Fruit fly (Drosophila melanogaster) whole organism, embryonic: ENCODE measurements around the gene CG13996.

Source experiments
- CG10209 ChIP-seq: fragments of 200-800 bp; sonication (Bioruptor generic); optimal IDR thresholded peaks from 3 replicates; lab custom pipeline; 2017; ENCODE audit warnings: missing biosample characterization, mild to moderate bottlenecking, missing genetic modification characterization, missing genetic modification reagents
- CG12659 ChIP-seq: fragments of 200-800 bp; sonication (Bioruptor generic); optimal IDR thresholded peaks from 3 replicates; lab custom pipeline; 2017; ENCODE audit warnings: mild to moderate bottlenecking, missing biosample characterization, missing genetic modification reagents, missing genetic modification characterization
- CG13424 ChIP-seq: fragments of 200-800 bp; sonication (Bioruptor generic); optimal IDR thresholded peaks from 2 replicates; lab custom pipeline; 2019; ENCODE audit warnings: missing biosample characterization, mild to moderate bottlenecking, missing genetic modification characterization, moderate library complexity
- CG14860 ChIP-seq: fragments of 200-800 bp; sonication (Bioruptor generic); IDR thresholded peaks from 3 replicates; pipeline ENCODE4 v1.3.6; 2022; ENCODE audit warnings: missing biosample characterization, missing genetic modification characterization; ENCODE audit not compliant: partially characterized antibody
- CG15601 ChIP-seq: fragments of 200-800 bp; sonication (Bioruptor generic); optimal IDR thresholded peaks from 3 replicates; lab custom pipeline; 2019; ENCODE audit warnings: missing biosample characterization, mild to moderate bottlenecking, missing genetic modification characterization, moderate library complexity
- CG1602 ChIP-seq: fragments of 200-800 bp; sonication (Bioruptor generic); optimal IDR thresholded peaks from 3 replicates; lab custom pipeline; 2016; ENCODE audit warnings: missing biosample characterization, missing genetic modification characterization
- CG31224 ChIP-seq: fragments of 200-800 bp; sonication (Bioruptor generic); IDR thresholded peaks from 2 replicates; pipeline ENCODE4 v1.3.6; 2022; ENCODE audit warnings: missing biosample characterization, missing genetic modification characterization
- CG31365 ChIP-seq: fragments of 200-800 bp; sonication (Bioruptor generic); optimal IDR thresholded peaks from 2 replicates; lab custom pipeline; 2018; ENCODE audit warnings: missing biosample characterization, mild to moderate bottlenecking, missing genetic modification characterization
- CG31388 ChIP-seq: fragments of 200-800 bp; sonication (Bioruptor generic); optimal IDR thresholded peaks from 2 replicates; lab custom pipeline; 2016; ENCODE audit warnings: missing biosample characterization, missing genetic modification characterization
- CG32767 ChIP-seq: fragments of 200-800 bp; sonication (Bioruptor generic); IDR thresholded peaks from 2 replicates; pipeline ENCODE4 v1.3.6; 2022; ENCODE audit warnings: missing biosample characterization, missing genetic modification characterization
- CG6175 ChIP-seq: fragments of 200-800 bp; sonication (Bioruptor generic); IDR thresholded peaks from 3 replicates; pipeline ENCODE4 v1.3.6; 2022; ENCODE audit warnings: missing biosample characterization, missing genetic modification characterization
- CG6254 ChIP-seq: fragments of 200-800 bp; sonication (Bioruptor generic); optimal IDR thresholded peaks from 3 replicates; lab custom pipeline; 2017; ENCODE audit warnings: mild to moderate bottlenecking, missing biosample characterization, missing genetic modification reagents, missing genetic modification characterization
- CG6272 ChIP-seq: fragments of 200-800 bp; sonication (Bioruptor generic); IDR thresholded peaks from 2 replicates; pipeline ENCODE4 v1.3.6; 2022; ENCODE audit warnings: missing biosample characterization, missing genetic modification characterization
- CG7786 ChIP-seq: fragments of 200-800 bp; sonication (Bioruptor generic); optimal IDR thresholded peaks from 2 replicates; lab custom pipeline; 2016; ENCODE audit warnings: missing biosample characterization, missing genetic modification characterization
- CG7987 ChIP-seq: fragments of 200-800 bp; sonication (Bioruptor generic); optimal IDR thresholded peaks from 2 replicates; lab custom pipeline; 2018; ENCODE audit warnings: missing biosample characterization, mild to moderate bottlenecking, missing genetic modification characterization, moderate library complexity
- CG8359 ChIP-seq: fragments of 200-800 bp; sonication (Bioruptor generic); optimal IDR thresholded peaks from 2 replicates; lab custom pipeline; 2017; ENCODE audit warnings: missing biosample characterization, mild to moderate bottlenecking, missing genetic modification characterization, borderline replicate concordance
- CG8388 ChIP-seq: fragments of 200-800 bp; sonication (Bioruptor generic); optimal IDR thresholded peaks from 2 replicates; lab custom pipeline; 2019; ENCODE audit warnings: missing biosample characterization, mild to moderate bottlenecking, missing genetic modification characterization, moderate library complexity
- CG9797 ChIP-seq: fragments of 200-800 bp; sonication (Bioruptor generic); optimal IDR thresholded peaks from 3 replicates; lab custom pipeline; 2018; ENCODE audit warnings: missing biosample characterization, mild to moderate bottlenecking, missing genetic modification characterization
- CrebB ChIP-seq: fragments of 200-800 bp; sonication (Bioruptor generic); optimal IDR thresholded peaks from 3 replicates; lab custom pipeline; 2018; ENCODE audit warnings: missing biosample characterization, mild to moderate bottlenecking, missing genetic modification characterization
- Dref ChIP-seq: fragments of 200-800 bp; sonication (Bioruptor generic); IDR thresholded peaks from 2 replicates; pipeline ENCODE4 v1.3.6; 2022; ENCODE audit warnings: missing biosample characterization, missing genetic modification characterization
- Ets65A ChIP-seq: fragments of 200-800 bp; sonication (Bioruptor generic); peaks from one replicate; lab custom pipeline; 2016; ENCODE audit warnings: missing biosample characterization, missing genetic modification characterization
- Fer2 ChIP-seq: fragments of 200-800 bp; sonication (Bioruptor generic); optimal IDR thresholded peaks from 2 replicates; lab custom pipeline; 2018; ENCODE audit warnings: missing biosample characterization, mild to moderate bottlenecking, missing genetic modification characterization, moderate library complexity
- GATAe ChIP-seq: fragments of 200-800 bp; sonication (Bioruptor generic); conservative IDR thresholded peaks from 2 replicates; pipeline ENCODE4 v1.3.6; 2022; ENCODE audit warnings: missing biosample characterization, missing genetic modification characterization
- HHEX ChIP-seq: fragments of 200-800 bp; sonication (Bioruptor generic); optimal IDR thresholded peaks from 3 replicates; lab custom pipeline; 2017; ENCODE audit warnings: missing biosample characterization, mild to moderate bottlenecking, missing genetic modification characterization, missing genetic modification reagents
- HLH54F ChIP-seq: fragments of 200-800 bp; sonication (Bioruptor generic); optimal IDR thresholded peaks from 3 replicates; lab custom pipeline; 2016; ENCODE audit warnings: missing biosample characterization, missing genetic modification characterization
- Med ChIP-seq: fragments of 200-800 bp; sonication (Bioruptor generic); peaks from one replicate; lab custom pipeline; 2016; ENCODE audit warnings: missing biosample characterization, missing genetic modification characterization, mild to moderate bottlenecking, inconsistent platforms, moderate library complexity
- Meics ChIP-seq: fragments of 200-800 bp; sonication (Bioruptor generic); optimal IDR thresholded peaks from 2 replicates; lab custom pipeline; 2017; ENCODE audit warnings: missing biosample characterization, mild to moderate bottlenecking, missing genetic modification characterization
- Nf-YB ChIP-seq: fragments of 200-800 bp; sonication (Bioruptor generic); optimal IDR thresholded peaks from 3 replicates; lab custom pipeline; 2019; ENCODE audit warnings: missing biosample characterization, mild to moderate bottlenecking, missing genetic modification characterization, moderate library complexity
- Oaz ChIP-seq: fragments of 200-800 bp; sonication (Bioruptor generic); IDR thresholded peaks from 2 replicates; pipeline ENCODE4 v1.3.6; 2022; ENCODE audit warnings: missing biosample characterization, missing genetic modification characterization
- Usf ChIP-seq: fragments of 200-800 bp; sonication (Bioruptor generic); optimal IDR thresholded peaks from 2 replicates; lab custom pipeline; 2017; ENCODE audit warnings: missing genotype, missing biosample characterization, missing genetic modification characterization
- YL-1 ChIP-seq: fragments of 200-800 bp; sonication (Bioruptor generic); optimal IDR thresholded peaks from 3 replicates; lab custom pipeline; 2017; ENCODE audit warnings: missing biosample characterization, mild to moderate bottlenecking, missing genetic modification characterization
- ac ChIP-seq: fragments of 200-800 bp; sonication (Bioruptor generic); optimal IDR thresholded peaks from 3 replicates; lab custom pipeline; 2017; ENCODE audit warnings: missing biosample characterization, mild to moderate bottlenecking, missing genetic modification characterization
- aop ChIP-seq: fragments of 200-800 bp; sonication (Bioruptor generic); IDR thresholded peaks from 2 replicates; pipeline ENCODE4 v1.3.6; 2022; ENCODE audit warnings: missing biosample characterization, missing genetic modification characterization
- ap ChIP-seq: fragments of 200-800 bp; sonication (Bioruptor generic); IDR thresholded peaks from 2 replicates; pipeline ENCODE4 v1.3.6; 2022; ENCODE audit warnings: missing biosample characterization, missing genetic modification characterization
- bcd ChIP-seq: fragments of 200-800 bp; sonication (Bioruptor generic); optimal IDR thresholded peaks from 2 replicates; lab custom pipeline; 2017; ENCODE audit warnings: missing biosample characterization, mild to moderate bottlenecking, missing genetic modification characterization
- bigmax ChIP-seq: fragments of 200-800 bp; sonication (Bioruptor generic); optimal IDR thresholded peaks from 2 replicates; lab custom pipeline; 2018; ENCODE audit warnings: missing biosample characterization, mild to moderate bottlenecking, missing genetic modification characterization
- br ChIP-seq: fragments of >200 bp; optimal IDR thresholded peaks from 2 replicates; lab custom pipeline; 2017
- cas ChIP-seq: fragments of 200-800 bp; sonication (Bioruptor generic); IDR thresholded peaks from 2 replicates; pipeline ENCODE4 v1.3.6; 2022; ENCODE audit warnings: missing biosample characterization, missing genetic modification characterization
- corto ChIP-seq: fragments of 200-800 bp; sonication (Bioruptor generic); optimal IDR thresholded peaks from 2 replicates; lab custom pipeline; 2016; ENCODE audit warnings: missing biosample characterization, mild to moderate bottlenecking, missing genetic modification characterization, moderate library complexity
- dysf ChIP-seq: fragments of 200-800 bp; sonication (Bioruptor generic); IDR thresholded peaks from 3 replicates; pipeline ENCODE4 v1.3.6; 2022; ENCODE audit warnings: missing biosample characterization, missing genetic modification characterization
- eve ChIP-seq, 2 experiments: fragments of >200 bp; optimal IDR thresholded peaks; 2 replicates each; lab custom pipeline; 2017; ENCODE audit warnings: missing biosample characterization in 2 of 2, missing genetic modification characterization in 2 of 2
- ken ChIP-seq: fragments of 200-800 bp; sonication (Bioruptor generic); IDR thresholded peaks from 3 replicates; pipeline ENCODE4 v1.3.6; 2022; ENCODE audit warnings: missing biosample characterization, missing genetic modification characterization
- lmd ChIP-seq: fragments of 200-800 bp; sonication (Bioruptor generic); IDR thresholded peaks from 2 replicates; pipeline ENCODE4 v1.3.6; 2022; ENCODE audit warnings: missing biosample characterization, missing genetic modification characterization
- odd ChIP-seq: fragments of 200-800 bp; sonication (Bioruptor generic); optimal IDR thresholded peaks from 2 replicates; lab custom pipeline; 2017; ENCODE audit warnings: missing biosample characterization, mild to moderate bottlenecking, missing genetic modification characterization
- p53 ChIP-seq: fragments of 200-800 bp; sonication (Bioruptor generic); optimal IDR thresholded peaks from 2 replicates; lab custom pipeline; 2016; ENCODE audit warnings: missing biosample characterization, missing genetic modification characterization
- peb ChIP-seq: fragments of 200-800 bp; sonication (Bioruptor generic); IDR thresholded peaks from 2 replicates; pipeline ENCODE4 v1.3.6; 2022; ENCODE audit warnings: missing biosample characterization, missing genetic modification characterization
- ranshi ChIP-seq: fragments of 200-800 bp; sonication (Bioruptor generic); IDR thresholded peaks from 2 replicates; pipeline ENCODE4 v1.3.6; 2022; ENCODE audit warnings: missing biosample characterization, missing genetic modification characterization
- rib ChIP-seq: fragments of 200-800 bp; sonication (Bioruptor generic); IDR thresholded peaks from 2 replicates; pipeline ENCODE4 v1.3.6; 2022; ENCODE audit warnings: missing biosample characterization, missing genetic modification characterization
- sens ChIP-seq: fragments of 200-800 bp; sonication (Bioruptor generic); peaks from one replicate; lab custom pipeline; 2016; ENCODE audit warnings: missing biosample characterization, missing genetic modification characterization
- sob ChIP-seq: fragments of 200-800 bp; sonication (Bioruptor generic); IDR thresholded peaks from 2 replicates; pipeline ENCODE4 v1.3.6; 2022; ENCODE audit warnings: missing biosample characterization, missing genetic modification characterization
- tx ChIP-seq: fragments of 200-800 bp; sonication (Bioruptor generic); optimal IDR thresholded peaks from 2 replicates; lab custom pipeline; 2016; ENCODE audit warnings: missing biosample characterization, missing genetic modification characterization
- zfh2 ChIP-seq: fragments of 200-800 bp; sonication (Bioruptor generic); optimal IDR thresholded peaks from 2 replicates; lab custom pipeline; 2016; ENCODE audit warnings: missing biosample characterization, missing genetic modification characterization

The CG13996 gene

DNA sequence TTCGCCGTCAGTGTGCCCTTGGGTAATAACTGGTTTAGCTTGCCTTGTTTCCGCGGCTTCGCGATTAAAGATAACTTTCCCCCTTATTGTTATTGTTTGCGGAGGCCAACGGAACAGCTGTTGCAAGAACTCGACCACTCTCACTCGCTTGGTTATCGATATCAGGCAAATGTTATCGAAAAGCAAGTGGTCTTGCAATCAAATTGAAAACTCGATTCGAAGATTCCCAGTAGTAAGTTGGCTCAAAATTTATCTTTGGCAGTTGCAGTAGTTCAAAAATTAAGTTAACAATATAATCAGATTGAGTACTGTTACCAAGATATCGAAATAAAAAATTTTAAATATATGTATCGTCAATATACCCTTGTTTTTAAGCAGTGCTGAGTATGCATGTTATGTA lies 45.2 kb downstream of the CG13996 start, which contains the start of the genes Fbw5 and CG9147 (continued):
- TF ChIP-seq HHEX, result peak; percentile 99
- TF ChIP-seq CG14860 (GFP tag; lab: Robert Waterston, UW), result peak; percentile 67
- peak; percentile 100 for TF ChIP-seq CrebB (tag; lab: Kevin White, UChicago)
- peak; percentile 81 for TF ChIP-seq bigmax (GFP tag; lab: Kevin White, UChicago)
- peak; percentile 100 for TF ChIP-seq tx (GFP tag; lab: Kevin White, UChicago)
- peak; percentile 100 for TF ChIP-seq CG13424 (tag; lab: Kevin White, UChicago)
- peak; percentile 100 for TF ChIP-seq sens (GFP tag; lab: Kevin White, UChicago)
- TF ChIP-seq ac (GFP tag; lab: Kevin White, UChicago), result peak; percentile 98
- TF ChIP-seq CG7786 (GFP tag; lab: Kevin White, UChicago), result peak; percentile 99
- TF ChIP-seq CG12659, result peak; percentile 100
- TF ChIP-seq CG6175 (GFP tag; lab: Robert Waterston, UW), result peak; percentile 98
- peak; percentile 93 for TF ChIP-seq Nf-YB (GFP tag; lab: Kevin White, UChicago)
- TF ChIP-seq CG7987 (GFP tag; lab: Kevin White, UChicago), result peak; percentile 98
- no peak for TF ChIP-seq br
- TF ChIP-seq Meics (GFP tag; lab: Kevin White, UChicago), result peak; percentile 99
- peak; percentile 99 for TF ChIP-seq peb
- TF ChIP-seq ken, result peak; percentile 100
- TF ChIP-seq YL-1, result peak; percentile 100
- TF ChIP-seq bcd (GFP tag; lab: Kevin White, UChicago), result peak; percentile 99
- peak; percentile 100 for TF ChIP-seq lmd
- TF ChIP-seq CG1602 (GFP tag; lab: Kevin White, UChicago), result peak; percentile 100
- TF ChIP-seq CG8388, result peak; percentile 99
- peak; percentile 90 for TF ChIP-seq CG8359
- TF ChIP-seq p53 (GFP tag; lab: Kevin White, UChicago), result peak; percentile 97
- TF ChIP-seq Oaz, result peak; percentile 99
- TF ChIP-seq cas (GFP tag; lab: Robert Waterston, UW), result peak; percentile 99
- TF ChIP-seq Fer2, result peak; percentile 97
- TF ChIP-seq CG6272 (GFP tag; lab: Robert Waterston, UW), result peak; percentile 99
- TF ChIP-seq aop (GFP tag; lab: Robert Waterston, UW), result peak; percentile 96
- TF ChIP-seq Med (GFP tag; lab: Kevin White, UChicago), result peak; percentile 100
- peak; percentile 99 for TF ChIP-seq CG15601 (tag; lab: Kevin White, UChicago)
- TF ChIP-seq odd, result peak; percentile 99
- peak; percentile 96 for TF ChIP-seq CG31224 (GFP tag; lab: Robert Waterston, UW)
- peak; percentile 99 for TF ChIP-seq corto (GFP tag; lab: Kevin White, UChicago)
- peak; percentile 99 for TF ChIP-seq CG31388 (GFP tag; lab: Kevin White, UChicago)
- TF ChIP-seq GATAe (GFP tag; lab: Robert Waterston, UW), result peak; percentile 97
- peak; percentile 100 for TF ChIP-seq ranshi (GFP tag; lab: Robert Waterston, UW)
- TF ChIP-seq sob (GFP tag; lab: Robert Waterston, UW), result peak; percentile 100
- peak; percentile 99 for TF ChIP-seq rib (GFP tag; lab: Robert Waterston, UW)
- peak; percentile 100 for TF ChIP-seq dysf
- TF ChIP-seq zfh2 (GFP tag; lab: Kevin White, UChicago), result peak; percentile 99
- peak; percentile 100 for TF ChIP-seq CG10209 (GFP tag; lab: Kevin White, UChicago)
- peak; percentile 95 for TF ChIP-seq CG6254 (GFP tag; lab: Kevin White, UChicago)
- peak; percentile 99 for TF ChIP-seq HLH54F (GFP tag; lab: Kevin White, UChicago)
- peak; percentile 99 for TF ChIP-seq Usf (GFP tag; lab: Kevin White, UChicago)
- TF ChIP-seq Dref (GFP tag; lab: Robert Waterston, UW), result peak; percentile 76
- peak; percentile 100 for TF ChIP-seq Ets65A (GFP tag; lab: Kevin White, UChicago)
- peak; percentile 56 for TF ChIP-seq CG9797 (GFP tag; lab: Kevin White, UChicago)
- peak; percentile 92 for TF ChIP-seq CG31365 (tag; lab: Kevin White, UChicago)
- peak in 1 of 2 experiments; percentile 70 for TF ChIP-seq eve (GFP tag; optimal IDR thresholded peaks at IDR 0.05; lab: Kevin White, UChicago)
- TF ChIP-seq ap (GFP tag; lab: Robert Waterston, UW), result peak; percentile 99
- TF ChIP-seq CG32767 (GFP tag; lab: Robert Waterston, UW), result peak; percentile 100
